Fruit fly (Drosophila melanogaster) whole organism, prepupa: ENCODE measurements around the gene Rh5.

ENCODE experiments used
- Blimp-1 ChIP-seq: fragments of 200-800 bp; sonication (Bioruptor generic); optimal IDR thresholded peaks from 3 replicates; lab custom pipeline; 2017; ENCODE audit warnings: missing biosample characterization, missing genetic modification characterization, mild to moderate bottlenecking, moderate library complexity, missing genetic modification reagents
- CG11762 ChIP-seq: fragments of 200-800 bp; sonication (Bioruptor generic); optimal IDR thresholded peaks from 3 replicates; lab custom pipeline; 2016; ENCODE audit warnings: missing biosample characterization, missing genetic modification characterization; ENCODE audit not compliant: insufficient read depth
- CG11902 ChIP-seq: fragments of 200-800 bp; sonication (Bioruptor generic); optimal IDR thresholded peaks from 3 replicates; lab custom pipeline; 2016; ENCODE audit warnings: missing biosample characterization, missing genetic modification characterization
- CG15336 ChIP-seq: fragments of 200-800 bp; sonication (Bioruptor generic); IDR thresholded peaks from 2 replicates; pipeline ENCODE4 v1.3.6; 2022; ENCODE audit warnings: missing biosample characterization, missing genetic modification characterization
- CG1621 ChIP-seq: fragments of 200-800 bp; sonication (Bioruptor generic); optimal IDR thresholded peaks from 3 replicates; lab custom pipeline; 2018; ENCODE audit warnings: missing biosample characterization, mild to moderate bottlenecking, missing genetic modification characterization
- CG32006 ChIP-seq: fragments of 200-800 bp; sonication (Bioruptor generic); optimal IDR thresholded peaks from 3 replicates; lab custom pipeline; 2017; ENCODE audit warnings: missing biosample characterization, mild to moderate bottlenecking, missing genetic modification characterization
- CG4318 ChIP-seq: fragments of 200-800 bp; sonication (Bioruptor generic); optimal IDR thresholded peaks from 3 replicates; lab custom pipeline; 2017; ENCODE audit warnings: missing biosample characterization, mild to moderate bottlenecking, missing genetic modification characterization
- CG6163 ChIP-seq: fragments of 200-800 bp; sonication (Bioruptor generic); IDR thresholded peaks from 3 replicates; pipeline ENCODE4 v1.3.6; 2022; ENCODE audit warnings: missing biosample characterization, missing genetic modification characterization
- CG6854 ChIP-seq: fragments of 200-800 bp; sonication (Bioruptor generic); optimal IDR thresholded peaks from 2 replicates; lab custom pipeline; 2017; ENCODE audit warnings: missing biosample characterization, mild to moderate bottlenecking, missing genetic modification characterization
- CG7368 ChIP-seq: fragments of 200-800 bp; sonication (Bioruptor generic); optimal IDR thresholded peaks from 3 replicates; lab custom pipeline; 2016; ENCODE audit warnings: missing biosample characterization, missing genetic modification characterization
- Eip75B ChIP-seq: fragments of 200-800 bp; sonication (Bioruptor generic); optimal IDR thresholded peaks from 3 replicates; lab custom pipeline; 2016; ENCODE audit warnings: missing biosample characterization, missing genetic modification characterization
- Sox15 ChIP-seq: fragments of 200-800 bp; sonication (Bioruptor generic); optimal IDR thresholded peaks from 3 replicates; lab custom pipeline; 2016; ENCODE audit warnings: missing biosample characterization, missing genetic modification characterization
- net ChIP-seq: fragments of 200-800 bp; sonication (Bioruptor generic); optimal IDR thresholded peaks from 3 replicates; lab custom pipeline; 2016; ENCODE audit warnings: missing biosample characterization, missing genetic modification characterization

dm6 chr2L:12026458-12027431 lies 18.8 kb downstream of the Rh5 start:
- TF ChIP-seq CG1621 (tag; lab: Kevin White, UChicago) (peak; percentile 46), CG7368 (no peak), Eip75B (GFP tag; lab: Kevin White, UChicago) (peak; percentile 1), net (GFP tag; lab: Kevin White, UChicago) (peak; percentile 60), CG15336 (peak; percentile 67), CG6163 (GFP tag; lab: Robert Waterston, UW) (peak; percentile 79; the same call in 2 of the 3 replicates), Sox15 (peak; percentile 73), Blimp-1 (GFP tag; lab: Kevin White, UChicago) (peak; percentile 58), CG6854 (GFP tag; lab: Kevin White, UChicago) (peak; percentile 65), CG32006 (GFP tag; lab: Kevin White, UChicago) (peak; percentile 92), CG11902 (GFP tag; lab: Kevin White, UChicago) (peak; percentile 65), CG4318 (GFP tag; lab: Kevin White, UChicago) (peak; percentile 84), CG11762 (peak; percentile 53)
